Worm (Caenorhabditis elegans) whole organism, L1 larva: ENCODE data around the gene spt-4.

Source experiments
- blmp-1 ChIP-seq: fragments of 150-350 bp; optimal IDR thresholded peaks from 2 replicates; lab custom pipeline; 2014; ENCODE audit warnings: missing biosample characterization, missing genetic modification characterization
- tbx-2 ChIP-seq: sonication (generic microtip); optimal IDR thresholded peaks from 2 replicates; lab custom pipeline; 2016; ENCODE audit warnings: missing genetic modification characterization, missing compliant biosample characterization

ce11 chrIII:89155-89554, 19.6 kb upstream of the spt-4 start:
- TF ChIP-seq blmp-1, result no peak
- TF ChIP-seq tbx-2 (tag; lab: Kevin White, UChicago), result peak; percentile 40
